Worm (Caenorhabditis elegans): ENCODE results near the gene nex-4.
"Not testable (repeated sequence)": the region's sequence is repeated elsewhere in the genome, so short reads cannot be mapped to it uniquely, and the experiment has no call there.

The nex-4 gene

DNA sequence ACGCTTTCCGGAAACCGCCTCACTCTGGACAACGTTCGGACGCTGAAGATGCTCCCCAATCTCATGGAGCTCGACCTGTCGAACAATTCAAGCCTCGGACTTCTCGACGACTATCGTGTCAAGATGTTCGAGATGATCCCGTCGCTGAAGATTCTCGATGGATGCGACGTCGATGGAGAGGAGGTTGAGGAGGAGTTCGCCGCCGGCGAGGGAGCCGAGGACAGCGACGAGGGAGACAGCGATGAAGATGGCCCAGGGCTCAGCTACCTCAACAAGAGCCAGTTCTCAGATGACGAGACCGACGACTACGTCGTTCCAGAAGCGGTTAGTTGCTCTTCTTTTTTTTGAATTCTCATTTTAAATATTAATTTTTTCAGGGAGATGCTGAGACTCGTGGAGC is 39.5 kb downstream of the nex-4 start:
- TF ChIP-seq tbx-37 (GFP tag; conservative IDR thresholded peaks at IDR 0.05): no peak
- no peak for TF ChIP-seq tra-4 (tag; optimal IDR thresholded peaks at IDR 0.05)
- no peak for TF ChIP-seq scrt-1 (GFP tag; IDR thresholded peaks at IDR 0.05)
- TF ChIP-seq B0310.2 (tag; optimal IDR thresholded peaks at IDR 0.05): no peak
- TF ChIP-seq ceh-13 (GFP tag; optimal IDR thresholded peaks at IDR 0.05): no peak
- no peak for TF ChIP-seq ets-7 (tag; optimal IDR thresholded peaks at IDR 0.05)
- no peak for TF ChIP-seq hnd-1 (tag; optimal IDR thresholded peaks at IDR 0.05)
- TF ChIP-seq aly-1 (tag; optimal IDR thresholded peaks at IDR 0.05): no peak
- TF ChIP-seq sea-1 (GFP tag; conservative IDR thresholded peaks at IDR 0.05): no peak
- no peak for TF ChIP-seq tbx-11 (GFP tag; IDR thresholded peaks at IDR 0.05)

DNA sequence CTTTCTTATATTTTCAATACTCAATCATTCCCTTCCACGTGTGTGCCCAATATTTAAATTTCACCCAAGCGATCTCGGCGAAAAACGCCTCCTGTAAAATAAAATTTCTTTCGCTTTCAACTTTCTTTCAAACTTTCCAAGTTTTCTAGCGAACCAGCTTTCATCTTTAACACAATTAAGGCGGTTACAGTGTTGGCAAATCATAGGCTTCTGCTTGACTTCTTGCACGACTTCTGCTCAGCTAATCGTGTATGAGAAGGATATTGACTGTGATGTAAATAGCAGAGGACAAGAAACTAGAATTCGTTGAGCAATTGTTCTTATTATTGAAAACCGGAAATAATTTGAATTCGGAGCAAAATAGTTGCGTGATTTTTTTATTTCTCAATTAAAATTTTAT is 40.1 kb downstream of the nex-4 start:
- TF ChIP-seq hmbx-1 (tag; optimal IDR thresholded peaks at IDR 0.05) (no peak), aly-1 (tag; optimal IDR thresholded peaks at IDR 0.05) (no peak), hmg-4 (GFP tag; optimal IDR thresholded peaks at IDR 0.05) (no peak), scrt-1 (GFP tag; IDR thresholded peaks at IDR 0.05) (no peak), tbx-11 (GFP tag; IDR thresholded peaks at IDR 0.05) (no peak), ets-7 (tag; optimal IDR thresholded peaks at IDR 0.05) (no peak), hnd-1 (tag; optimal IDR thresholded peaks at IDR 0.05) (no peak), flt-1 (GFP tag; IDR thresholded peaks at IDR 0.05) (no peak), pes-1 (GFP tag; IDR thresholded peaks at IDR 0.05) (no peak), B0310.2 (tag; optimal IDR thresholded peaks at IDR 0.05) (no peak), F13C5.2 (tag; optimal IDR thresholded peaks at IDR 0.05) (no peak), sea-1 (GFP tag; conservative IDR thresholded peaks at IDR 0.05) (no peak), ama-1 (optimal IDR thresholded peaks at IDR 0.05) (no peak), tbx-37 (GFP tag; conservative IDR thresholded peaks at IDR 0.05) (no peak), tra-4 (tag; optimal IDR thresholded peaks at IDR 0.05) (no peak), ceh-13 (GFP tag; optimal IDR thresholded peaks at IDR 0.05) (no peak), ceh-36 (tag; optimal IDR thresholded peaks at IDR 0.05) (no peak)

- no peak for TF ChIP-seq ets-7 (tag; optimal IDR thresholded peaks at IDR 0.05)
- no peak for TF ChIP-seq hnd-1 (tag; optimal IDR thresholded peaks at IDR 0.05)
- TF ChIP-seq sea-1 (GFP tag; conservative IDR thresholded peaks at IDR 0.05): no peak
- TF ChIP-seq flt-1 (GFP tag; IDR thresholded peaks at IDR 0.05): no peak
Measured at ce11 chrV:4894971-4895370, 43.7 kb downstream of the nex-4 start, which contains the start of gene ugt-11. Gene ugt-11 (minus strand): TSS chrV:4895071.

- TF ChIP-seq ets-7 (tag; optimal IDR thresholded peaks at IDR 0.05) (no peak), ama-1 (optimal IDR thresholded peaks at IDR 0.05) (no peak), F13C5.2 (tag; optimal IDR thresholded peaks at IDR 0.05) (no peak), tra-4 (tag; optimal IDR thresholded peaks at IDR 0.05) (no peak), tbx-11 (GFP tag; IDR thresholded peaks at IDR 0.05) (no peak), ceh-36 (tag; optimal IDR thresholded peaks at IDR 0.05) (no peak), sea-1 (GFP tag; conservative IDR thresholded peaks at IDR 0.05) (no peak), hmg-4 (GFP tag; optimal IDR thresholded peaks at IDR 0.05) (no peak), ceh-13 (GFP tag; optimal IDR thresholded peaks at IDR 0.05) (no peak), flt-1 (GFP tag; IDR thresholded peaks at IDR 0.05) (no peak), hnd-1 (tag; optimal IDR thresholded peaks at IDR 0.05) (no peak), aly-1 (tag; optimal IDR thresholded peaks at IDR 0.05) (no peak), hmbx-1 (tag; optimal IDR thresholded peaks at IDR 0.05) (no peak), B0310.2 (tag; optimal IDR thresholded peaks at IDR 0.05) (no peak), scrt-1 (GFP tag; IDR thresholded peaks at IDR 0.05) (no peak), pes-1 (GFP tag; IDR thresholded peaks at IDR 0.05) (no peak), tbx-37 (GFP tag; conservative IDR thresholded peaks at IDR 0.05) (no peak)
Measured at ce11 chrV:4895744-4896143, 44.5 kb downstream of the nex-4 start, which contains the start of gene ugt-9. Gene ugt-9 (plus strand): TSS chrV:4896048.

DNA sequence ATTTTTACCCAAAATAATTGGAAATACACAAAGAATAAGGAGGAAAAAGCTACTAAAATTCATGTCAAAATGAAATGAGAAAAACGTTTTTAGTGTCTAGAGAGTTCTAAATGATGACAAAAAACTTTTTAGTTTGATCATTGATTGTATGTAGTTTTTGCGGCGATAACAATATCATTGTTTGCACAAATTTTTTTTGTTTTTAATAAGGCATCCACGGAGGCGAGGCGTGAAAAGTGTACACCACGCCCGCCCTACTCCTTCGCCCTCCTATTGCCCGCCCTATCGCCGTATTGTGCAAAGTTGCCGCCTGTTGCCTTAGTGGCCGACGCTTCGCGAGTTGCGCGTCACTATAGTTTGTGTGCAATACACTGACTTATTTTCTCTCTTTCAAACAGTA is 48.8 kb downstream of the nex-4 start, which contains the start of gene ugt-10:
Gene ugt-10, minus strand, starts transcription at position 101 of the 400 bp plus-strand sequence.
- not testable (repeated sequence) for TF ChIP-seq hnd-1 (tag; optimal IDR thresholded peaks at IDR 0.05); sea-1 (GFP tag; conservative IDR thresholded peaks at IDR 0.05); aly-1 (tag; optimal IDR thresholded peaks at IDR 0.05)

ce11 chrV:4901074-4901473 is 49.8 kb downstream of the nex-4 start, which contains the start of gene ugt-67:
Gene ugt-67 (plus strand): TSS chrV:4901374.
- TF ChIP-seq ceh-36 (tag; optimal IDR thresholded peaks at IDR 0.05): no peak
- no peak for TF ChIP-seq ama-1 (optimal IDR thresholded peaks at IDR 0.05)
- TF ChIP-seq tbx-37 (GFP tag; conservative IDR thresholded peaks at IDR 0.05): no peak
- no peak for TF ChIP-seq hmg-4 (GFP tag; optimal IDR thresholded peaks at IDR 0.05)
- TF ChIP-seq aly-1 (tag; optimal IDR thresholded peaks at IDR 0.05): no peak
- TF ChIP-seq B0310.2 (tag; optimal IDR thresholded peaks at IDR 0.05): no peak
- no peak for TF ChIP-seq ets-7 (tag; optimal IDR thresholded peaks at IDR 0.05)
- TF ChIP-seq F13C5.2 (tag; optimal IDR thresholded peaks at IDR 0.05): no peak
- TF ChIP-seq hnd-1 (tag; optimal IDR thresholded peaks at IDR 0.05): no peak
- no peak for TF ChIP-seq tra-4 (tag; optimal IDR thresholded peaks at IDR 0.05)
- no peak for TF ChIP-seq sea-1 (GFP tag; conservative IDR thresholded peaks at IDR 0.05)
- no peak for TF ChIP-seq flt-1 (GFP tag; IDR thresholded peaks at IDR 0.05)

DNA sequence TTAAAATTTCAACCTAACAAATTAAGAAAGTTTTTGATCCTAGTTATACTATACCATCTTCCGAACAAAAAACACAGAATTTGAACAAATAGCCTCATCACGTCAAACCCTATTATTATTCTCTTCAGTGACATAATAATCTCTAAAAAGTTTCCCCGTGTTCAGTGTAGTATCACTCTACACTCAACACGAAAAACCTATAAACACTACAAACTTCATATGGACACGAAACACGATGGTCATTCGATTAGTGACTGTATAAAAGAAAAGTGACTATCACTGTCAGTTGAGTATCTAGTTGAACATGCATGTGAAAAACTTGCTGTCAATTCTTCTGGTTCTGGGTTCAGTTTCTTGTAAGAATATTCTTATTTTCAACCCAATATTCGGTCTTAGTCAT is 52.5 kb downstream of the nex-4 start, which contains the start of gene ugt-8:
Gene ugt-8, plus strand, starts transcription at position 235 of the 400 bp plus-strand sequence.
- TF ChIP-seq scrt-1 (GFP tag; IDR thresholded peaks at IDR 0.05) (no peak), tbx-37 (GFP tag; conservative IDR thresholded peaks at IDR 0.05) (no peak), ets-7 (tag; optimal IDR thresholded peaks at IDR 0.05) (no peak), ama-1 (optimal IDR thresholded peaks at IDR 0.05) (no peak), sea-1 (GFP tag; conservative IDR thresholded peaks at IDR 0.05) (no peak), tbx-11 (GFP tag; IDR thresholded peaks at IDR 0.05) (no peak), hnd-1 (tag; optimal IDR thresholded peaks at IDR 0.05) (no peak), hmg-4 (GFP tag; optimal IDR thresholded peaks at IDR 0.05) (no peak), F13C5.2 (tag; optimal IDR thresholded peaks at IDR 0.05) (no peak), B0310.2 (tag; optimal IDR thresholded peaks at IDR 0.05) (no peak), hmbx-1 (tag; optimal IDR thresholded peaks at IDR 0.05) (no peak), ceh-36 (tag; optimal IDR thresholded peaks at IDR 0.05) (no peak), aly-1 (tag; optimal IDR thresholded peaks at IDR 0.05) (no peak), ceh-13 (GFP tag; optimal IDR thresholded peaks at IDR 0.05) (no peak), tra-4 (tag; optimal IDR thresholded peaks at IDR 0.05) (no peak)
